Worm (Caenorhabditis elegans): ENCODE data around the gene srg-56.

srg-56 gene

ce11 chrV:2761470-2761869 lies 23.4 kb upstream of the srg-56 start:
- TF ChIP-seq tbx-11 (GFP tag; IDR thresholded peaks at IDR 0.05) = 0 out of 2 replicates have a peak, but pooled peaks have one; percentile 35
- TF ChIP-seq F13C5.2 (tag; optimal IDR thresholded peaks at IDR 0.05) = no peak

ce11 chrV:2759456-2759855 lies 21.4 kb upstream of the srg-56 start, which contains the start of gene srg-58:
Gene srg-58, minus strand, starts transcription at chrV:2759556.
- TF ChIP-seq aly-1 (tag; optimal IDR thresholded peaks at IDR 0.05) = no peak
- no peak for TF ChIP-seq hnd-1 (tag; optimal IDR thresholded peaks at IDR 0.05)
- no peak for TF ChIP-seq hmg-4 (GFP tag; optimal IDR thresholded peaks at IDR 0.05)
- TF ChIP-seq ceh-36 (tag; optimal IDR thresholded peaks at IDR 0.05) = no peak
- TF ChIP-seq ets-7 (tag; optimal IDR thresholded peaks at IDR 0.05) = no peak
- TF ChIP-seq tbx-11 (GFP tag; IDR thresholded peaks at IDR 0.05) = no peak
- TF ChIP-seq flt-1 (GFP tag; IDR thresholded peaks at IDR 0.05) = no peak
- no peak for TF ChIP-seq hmbx-1 (tag; optimal IDR thresholded peaks at IDR 0.05)
- no peak for TF ChIP-seq pes-1 (GFP tag; IDR thresholded peaks at IDR 0.05)
- no peak for TF ChIP-seq B0310.2 (tag; optimal IDR thresholded peaks at IDR 0.05)
- TF ChIP-seq ceh-13 (GFP tag; optimal IDR thresholded peaks at IDR 0.05) = no peak

- TF ChIP-seq ets-7 (tag; optimal IDR thresholded peaks at IDR 0.05) (no peak), ceh-13 (GFP tag; optimal IDR thresholded peaks at IDR 0.05) (no peak), hmbx-1 (tag; optimal IDR thresholded peaks at IDR 0.05) (no peak), ceh-36 (tag; optimal IDR thresholded peaks at IDR 0.05) (no peak), hmg-4 (GFP tag; optimal IDR thresholded peaks at IDR 0.05) (no peak), tbx-11 (GFP tag; IDR thresholded peaks at IDR 0.05) (no peak), ama-1 (optimal IDR thresholded peaks at IDR 0.05) (no peak), scrt-1 (GFP tag; IDR thresholded peaks at IDR 0.05) (no peak), pes-1 (GFP tag; IDR thresholded peaks at IDR 0.05) (no peak), sea-1 (GFP tag; conservative IDR thresholded peaks at IDR 0.05) (no peak), tbx-37 (GFP tag; conservative IDR thresholded peaks at IDR 0.05) (no peak), B0310.2 (tag; optimal IDR thresholded peaks at IDR 0.05) (no peak), tra-4 (tag; optimal IDR thresholded peaks at IDR 0.05) (no peak), flt-1 (GFP tag; IDR thresholded peaks at IDR 0.05) (no peak), hnd-1 (tag; optimal IDR thresholded peaks at IDR 0.05) (no peak), aly-1 (tag; optimal IDR thresholded peaks at IDR 0.05) (no peak), F13C5.2 (tag; optimal IDR thresholded peaks at IDR 0.05) (no peak)
These were observed 20.4 kb upstream of the srg-56 start for ce11 chrV:2758437-2758836.

ce11 chrV:2757226-2757893 lies 19.3 kb upstream of the srg-56 start, which contains the start of gene srx-28:
Gene srx-28, minus strand, starts transcription at chrV:2757276.
- no peak for TF ChIP-seq flt-1 (GFP tag; IDR thresholded peaks at IDR 0.05)

- TF ChIP-seq ceh-36 (tag; optimal IDR thresholded peaks at IDR 0.05) (no peak), ets-7 (tag; optimal IDR thresholded peaks at IDR 0.05) (no peak), hmbx-1 (tag; optimal IDR thresholded peaks at IDR 0.05) (no peak), aly-1 (tag; optimal IDR thresholded peaks at IDR 0.05) (no peak)
These were observed 14.9 kb upstream of the srg-56 start, which contains the start of gene srx-26 for ce11 chrV:2753007-2753406. Gene srx-26, minus strand, starts transcription at chrV:2753107.

- TF ChIP-seq aly-1 (tag; optimal IDR thresholded peaks at IDR 0.05) (no peak), B0310.2 (tag; optimal IDR thresholded peaks at IDR 0.05) (no peak), flt-1 (GFP tag; IDR thresholded peaks at IDR 0.05) (no peak)
These were observed 11.9 kb upstream of the srg-56 start, which contains the start of gene srx-24 for ce11 chrV:2750006-2750405. Gene srx-24, minus strand, starts transcription at chrV:2750106.

ce11 chrV:2746404-2746803 lies 8.3 kb upstream of the srg-56 start:
- TF ChIP-seq hnd-1 (tag; optimal IDR thresholded peaks at IDR 0.05) (no peak), ceh-36 (tag; optimal IDR thresholded peaks at IDR 0.05) (no peak), pes-1 (GFP tag; IDR thresholded peaks at IDR 0.05) (no peak), tbx-11 (GFP tag; IDR thresholded peaks at IDR 0.05) (no peak), tra-4 (tag; optimal IDR thresholded peaks at IDR 0.05) (no peak), ceh-13 (GFP tag; optimal IDR thresholded peaks at IDR 0.05) (no peak), hmg-4 (GFP tag; optimal IDR thresholded peaks at IDR 0.05) (no peak), ets-7 (tag; optimal IDR thresholded peaks at IDR 0.05) (no peak), flt-1 (GFP tag; IDR thresholded peaks at IDR 0.05) (no peak), B0310.2 (tag; optimal IDR thresholded peaks at IDR 0.05) (no peak), sea-1 (GFP tag; conservative IDR thresholded peaks at IDR 0.05) (no peak), scrt-1 (GFP tag; IDR thresholded peaks at IDR 0.05) (no peak), hmbx-1 (tag; optimal IDR thresholded peaks at IDR 0.05) (no peak)

- TF ChIP-seq ceh-13 (GFP tag; optimal IDR thresholded peaks at IDR 0.05) = no peak
- TF ChIP-seq tbx-37 (GFP tag; conservative IDR thresholded peaks at IDR 0.05) = no peak
- TF ChIP-seq pes-1 (GFP tag; IDR thresholded peaks at IDR 0.05) = no peak
- no peak for TF ChIP-seq flt-1 (GFP tag; IDR thresholded peaks at IDR 0.05)
- no peak for TF ChIP-seq ets-7 (tag; optimal IDR thresholded peaks at IDR 0.05)
- TF ChIP-seq hmg-4 (GFP tag; optimal IDR thresholded peaks at IDR 0.05) = no peak
- no peak for TF ChIP-seq B0310.2 (tag; optimal IDR thresholded peaks at IDR 0.05)
- TF ChIP-seq ama-1 (optimal IDR thresholded peaks at IDR 0.05) = no peak
- no peak for TF ChIP-seq tra-4 (tag; optimal IDR thresholded peaks at IDR 0.05)
- no peak for TF ChIP-seq scrt-1 (GFP tag; IDR thresholded peaks at IDR 0.05)
- TF ChIP-seq hnd-1 (tag; optimal IDR thresholded peaks at IDR 0.05) = no peak
- TF ChIP-seq sea-1 (GFP tag; conservative IDR thresholded peaks at IDR 0.05) = no peak
- TF ChIP-seq tbx-11 (GFP tag; IDR thresholded peaks at IDR 0.05) = no peak
- TF ChIP-seq ceh-36 (tag; optimal IDR thresholded peaks at IDR 0.05) = no peak
- TF ChIP-seq aly-1 (tag; optimal IDR thresholded peaks at IDR 0.05) = no peak
- TF ChIP-seq F13C5.2 (tag; optimal IDR thresholded peaks at IDR 0.05) = no peak
- no peak for TF ChIP-seq hmbx-1 (tag; optimal IDR thresholded peaks at IDR 0.05)
These were observed 4.2 kb upstream of the srg-56 start, which contains the start of gene srg-62 for ce11 chrV:2742298-2742697. Gene srg-62, minus strand, starts transcription at chrV:2742398.

Data from whole organism, early embryonic.